Worm (Caenorhabditis elegans) whole organism, L1 larva: Measurements from ENCODE around the gene aagr-4.

ENCODE experiments used
- C04F5.9 ChIP-seq: sonication (generic microtip); optimal IDR thresholded peaks from 2 replicates; lab custom pipeline; 2016; ENCODE audit warnings: missing genetic modification characterization, missing compliant biosample characterization
- F16B12.6 ChIP-seq: fragments of 150-350 bp; optimal IDR thresholded peaks from 2 replicates; lab custom pipeline; 2014; ENCODE audit warnings: missing biosample characterization, missing genetic modification characterization
- Y116A8C.19 ChIP-seq: sonication (generic microtip); optimal IDR thresholded peaks from 2 replicates; lab custom pipeline; 2016; ENCODE audit warnings: missing compliant biosample characterization, missing genetic modification characterization, borderline replicate concordance
- aha-1 ChIP-seq: fragments of 150-350 bp; optimal IDR thresholded peaks from 2 replicates; lab custom pipeline; 2014; ENCODE audit warnings: missing biosample characterization, missing genetic modification characterization
- alr-1 ChIP-seq: fragments of 200-800 bp; sonication (Bioruptor generic); optimal IDR thresholded peaks from 2 replicates; lab custom pipeline; 2018; ENCODE audit warnings: borderline replicate concordance, mild to moderate bottlenecking, missing genetic modification characterization, missing compliant biosample characterization
- aly-2 ChIP-seq: fragments of 150-350 bp; optimal IDR thresholded peaks from 2 replicates; lab custom pipeline; 2014; ENCODE audit warnings: missing biosample characterization, missing genetic modification characterization
- ama-1 ChIP-seq: fragments of 150-350 bp; optimal IDR thresholded peaks from 2 replicates; lab custom pipeline; 2014
- blmp-1 ChIP-seq: fragments of 150-350 bp; optimal IDR thresholded peaks from 2 replicates; lab custom pipeline; 2014; ENCODE audit warnings: missing biosample characterization, missing genetic modification characterization
- ceh-63 ChIP-seq: fragments of 200-800 bp; sonication (Bioruptor generic); optimal IDR thresholded peaks from 2 replicates; lab custom pipeline; 2018; ENCODE audit warnings: mild to moderate bottlenecking, missing genetic modification characterization, missing compliant biosample characterization
- ceh-8 ChIP-seq: fragments of 200-800 bp; sonication (Bioruptor generic); optimal IDR thresholded peaks from 2 replicates; lab custom pipeline; 2018; ENCODE audit warnings: mild to moderate bottlenecking, missing genetic modification characterization, moderate library complexity, missing compliant biosample characterization
- ceh-82 ChIP-seq, 3 experiments: fragments of 150-350 bp in 1 of 3; sonication (generic microtip) in 2 of 3; optimal IDR thresholded peaks; 2 replicates each; lab custom pipeline; 2014 to 2017; ENCODE audit warnings: missing biosample characterization in 3 of 3, missing genetic modification characterization in 3 of 3
- ces-1 ChIP-seq: fragments of 150-350 bp; optimal IDR thresholded peaks from 2 replicates; lab custom pipeline; 2014; ENCODE audit warnings: missing biosample characterization, missing genetic modification reagents, missing genetic modification characterization
- dsc-1 ChIP-seq: sonication (generic microtip); optimal IDR thresholded peaks from 2 replicates; lab custom pipeline; 2016; ENCODE audit warnings: mild to moderate bottlenecking, missing genetic modification characterization, missing compliant biosample characterization
- efl-1 ChIP-seq, 4 experiments: fragments of 150-350 bp; optimal IDR thresholded peaks in 3 of 4; peaks in 1 of 4; 1 replicate in 1 of 4; 2 replicates in 3 of 4; lab custom pipeline; 2014; ENCODE audit warnings: missing biosample characterization in 2 of 4, missing genetic modification characterization in 2 of 4, missing genetic modification reagents in 2 of 4
- efl-3 ChIP-seq: fragments of 200-800 bp; sonication (Bioruptor generic); optimal IDR thresholded peaks from 2 replicates; lab custom pipeline; 2018; ENCODE audit warnings: mild to moderate bottlenecking, missing genetic modification characterization, missing compliant biosample characterization
- elt-3 ChIP-seq, 6 experiments: fragments of 150-350 bp in 1 of 6; sonication (generic microtip); optimal IDR thresholded peaks; 2 replicates each; lab custom pipeline; 2017 to 2018; ENCODE audit warnings: missing biosample characterization in 6 of 6, missing genetic modification characterization in 6 of 6, inconsistent platforms in 1 of 6
- ets-5 ChIP-seq: fragments of 200-800 bp; sonication (Bioruptor generic); IDR thresholded peaks from 2 replicates; pipeline ENCODE4 v1.3.6; 2022; ENCODE audit warnings: missing genetic modification characterization, missing compliant biosample characterization
- fkh-4 ChIP-seq: sonication (generic microtip); optimal IDR thresholded peaks from 2 replicates; lab custom pipeline; 2016; ENCODE audit warnings: missing compliant biosample characterization, missing genetic modification characterization, borderline replicate concordance
- fkh-8 ChIP-seq: sonication (generic microtip); optimal IDR thresholded peaks from 2 replicates; lab custom pipeline; 2016; ENCODE audit warnings: mild to moderate bottlenecking, missing genetic modification characterization, missing compliant biosample characterization
- fos-1 ChIP-seq: fragments of 150-350 bp; optimal IDR thresholded peaks from 2 replicates; lab custom pipeline; 2014; ENCODE audit warnings: missing biosample characterization, missing genetic modification characterization
- lin-13 ChIP-seq: fragments of 150-350 bp; optimal IDR thresholded peaks from 2 replicates; lab custom pipeline; 2014; ENCODE audit warnings: missing biosample characterization, missing genetic modification reagents, missing genetic modification characterization
- lin-14 ChIP-seq: fragments of 200-800 bp; sonication (Bioruptor generic); optimal IDR thresholded peaks from 2 replicates; lab custom pipeline; 2018; ENCODE audit warnings: mild to moderate bottlenecking, missing genetic modification characterization, moderate library complexity, missing compliant biosample characterization
- lin-15B ChIP-seq: fragments of 150-350 bp; sonication (generic microtip); optimal IDR thresholded peaks from 3 replicates; lab custom pipeline; 2014; ENCODE audit warnings: missing biosample characterization, missing genetic modification characterization
- lin-35 ChIP-seq, 2 experiments: fragments of 150-350 bp; optimal IDR thresholded peaks; 2 replicates each; lab custom pipeline; 2014; ENCODE audit warnings: missing biosample characterization in 2 of 2, missing genetic modification characterization in 2 of 2, missing genetic modification reagents in 2 of 2
- lin-39 ChIP-seq: fragments of 150-350 bp; optimal IDR thresholded peaks from 2 replicates; lab custom pipeline; 2014; ENCODE audit warnings: missing biosample characterization, missing genetic modification reagents, missing genetic modification characterization
- lsy-2 ChIP-seq, 2 experiments: fragments of 150-350 bp; optimal IDR thresholded peaks; 2 replicates each; lab custom pipeline; 2014; ENCODE audit warnings: missing biosample characterization in 2 of 2, missing genetic modification characterization in 2 of 2
- mab-9 ChIP-seq: fragments of 200-800 bp; sonication (Bioruptor generic); IDR thresholded peaks from 2 replicates; pipeline ENCODE4 v1.3.6; 2022; ENCODE audit warnings: missing genetic modification reagents, missing genetic modification characterization, missing compliant biosample characterization
- mep-1 ChIP-seq: fragments of 150-350 bp; optimal IDR thresholded peaks from 2 replicates; lab custom pipeline; 2014; ENCODE audit warnings: missing biosample characterization, missing genetic modification characterization
- nhr-12 ChIP-seq: sonication (generic microtip); optimal IDR thresholded peaks from 2 replicates; lab custom pipeline; 2017; ENCODE audit warnings: missing biosample characterization, missing genetic modification characterization
- nhr-19 ChIP-seq: fragments of 200-800 bp; sonication (Bioruptor generic); conservative IDR thresholded peaks from 2 replicates; pipeline ENCODE4 v1.3.6; 2022; ENCODE audit warnings: missing genetic modification characterization, missing compliant biosample characterization
- nhr-237 ChIP-seq: fragments of 150-350 bp; optimal IDR thresholded peaks from 2 replicates; lab custom pipeline; 2014; ENCODE audit warnings: missing biosample characterization, missing genetic modification characterization
- nhr-28 ChIP-seq: fragments of 150-350 bp; optimal IDR thresholded peaks from 2 replicates; lab custom pipeline; 2014; ENCODE audit warnings: missing biosample characterization, missing genetic modification characterization
- nhr-47 ChIP-seq: sonication (generic microtip); optimal IDR thresholded peaks from 2 replicates; lab custom pipeline; 2016; ENCODE audit warnings: mild to moderate bottlenecking, missing genetic modification characterization, moderate library complexity, missing compliant biosample characterization
- nhr-71 ChIP-seq: sonication (generic microtip); optimal IDR thresholded peaks from 2 replicates; lab custom pipeline; 2016; ENCODE audit warnings: mild to moderate bottlenecking, missing genetic modification characterization, moderate library complexity, missing compliant biosample characterization
- nhr-76 ChIP-seq: sonication (generic microtip); optimal IDR thresholded peaks from 2 replicates; lab custom pipeline; 2017; ENCODE audit warnings: missing biosample characterization, missing genetic modification characterization
- nhr-90 ChIP-seq: sonication (generic microtip); optimal IDR thresholded peaks from 2 replicates; lab custom pipeline; 2016; ENCODE audit warnings: mild to moderate bottlenecking, missing genetic modification characterization, missing compliant biosample characterization; ENCODE audit not compliant: poor library complexity
- pag-3 ChIP-seq: sonication (generic microtip); optimal IDR thresholded peaks from 2 replicates; lab custom pipeline; 2017; ENCODE audit warnings: missing genetic modification characterization, mild to moderate bottlenecking, missing compliant biosample characterization, antibody characterized with exemption, borderline replicate concordance; ENCODE audit not compliant: insufficient read depth
- pax-3 ChIP-seq: fragments of 200-800 bp; sonication (Bioruptor generic); optimal IDR thresholded peaks from 2 replicates; lab custom pipeline; 2018; ENCODE audit warnings: mild to moderate bottlenecking, missing genetic modification characterization, moderate library complexity, missing compliant biosample characterization
- pqm-1 ChIP-seq: sonication (generic microtip); optimal IDR thresholded peaks from 3 replicates; lab custom pipeline; 2017; ENCODE audit warnings: missing biosample characterization, missing genetic modification characterization
- rnt-1 ChIP-seq: sonication (generic microtip); optimal IDR thresholded peaks from 2 replicates; lab custom pipeline; 2016; ENCODE audit warnings: mild to moderate bottlenecking, missing genetic modification characterization, moderate library complexity, missing compliant biosample characterization
- snpc-4 ChIP-seq: fragments of 150-350 bp; optimal IDR thresholded peaks from 2 replicates; lab custom pipeline; 2014; ENCODE audit warnings: missing biosample characterization, missing genetic modification characterization
- snu-23 ChIP-seq: sonication (generic microtip); optimal IDR thresholded peaks from 2 replicates; lab custom pipeline; 2016; ENCODE audit warnings: missing genetic modification characterization, missing compliant biosample characterization
- sox-4 ChIP-seq: sonication (generic microtip); optimal IDR thresholded peaks from 2 replicates; lab custom pipeline; 2016; ENCODE audit warnings: missing genetic modification characterization, missing compliant biosample characterization
- sptf-1 ChIP-seq: fragments of 150-350 bp; optimal IDR thresholded peaks from 2 replicates; lab custom pipeline; 2014; ENCODE audit warnings: missing biosample characterization, missing genetic modification characterization
- swsn-7 ChIP-seq: sonication (generic microtip); optimal IDR thresholded peaks from 2 replicates; lab custom pipeline; 2016; ENCODE audit warnings: missing genetic modification characterization, missing compliant biosample characterization
- unc-130 ChIP-seq: fragments of 150-350 bp; optimal IDR thresholded peaks from 2 replicates; lab custom pipeline; 2017; ENCODE audit warnings: missing biosample characterization, missing genetic modification characterization, inconsistent platforms
- unc-62 ChIP-seq: fragments of 150-350 bp; optimal IDR thresholded peaks from 2 replicates; lab custom pipeline; 2014; ENCODE audit warnings: missing biosample characterization, missing genetic modification reagents, missing genetic modification characterization
- zag-1 ChIP-seq: fragments of 150-350 bp; optimal IDR thresholded peaks from 2 replicates; lab custom pipeline; 2014; ENCODE audit warnings: missing biosample characterization, missing genetic modification characterization

The aagr-4 gene

DNA sequence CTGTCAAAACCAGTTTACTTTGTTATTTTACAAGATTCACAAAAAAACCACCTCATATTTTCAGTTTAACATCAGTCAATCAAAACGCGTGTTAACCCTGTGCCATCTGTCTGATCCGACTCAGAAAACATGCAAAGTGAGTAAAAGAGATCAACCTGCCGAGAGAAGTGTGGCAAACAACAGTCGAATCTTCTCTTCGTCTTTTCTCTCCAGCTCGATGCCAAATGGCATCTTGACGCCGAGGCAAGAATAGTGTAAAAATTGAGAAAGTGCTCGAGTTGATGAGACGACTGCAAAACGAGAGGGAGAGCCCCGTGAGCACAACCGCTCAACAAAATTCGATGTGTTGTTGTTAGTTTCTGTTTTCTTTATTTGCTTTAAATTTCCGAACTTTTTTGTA, 32.5 kb downstream of the aagr-4 start, which contains the start of gene B0310.1:
B0310.1 (plus strand) TSS at position 310 of the 400 bp plus-strand sequence.
- TF ChIP-seq nhr-47 (tag; lab: Kevin White, UChicago) (no peak), fkh-8 (tag; lab: Kevin White, UChicago) (no peak), blmp-1 (no peak), lsy-2 (tag; optimal IDR thresholded peaks at IDR 0.05; lab: Kevin White, UChicago) (peak in 1 of 2 experiments; percentile 3), pqm-1 (tag; lab: Kevin White, UChicago) (no peak), C04F5.9 (tag; lab: Kevin White, UChicago) (no peak), snu-23 (GFP tag; lab: Kevin White, UChicago) (peak; percentile 40), mep-1 (tag; lab: Kevin White, UChicago) (no peak), nhr-90 (tag; lab: Kevin White, UChicago) (no peak), nhr-76 (tag; lab: Kevin White, UChicago) (no peak), unc-62 (GFP tag; lab: Kevin White, UChicago) (no peak), nhr-12 (no peak), nhr-71 (tag; lab: Kevin White, UChicago) (peak; percentile 31), ets-5 (GFP tag; lab: Robert Waterston, UW) (no peak), dsc-1 (tag; lab: Kevin White, UChicago) (peak; percentile 33), lin-14 (GFP tag; lab: Kevin White, UChicago) (peak; percentile 51), Y116A8C.19 (tag; lab: Kevin White, UChicago) (no peak), ceh-63 (GFP tag; lab: Kevin White, UChicago) (no peak), ceh-8 (GFP tag; lab: Kevin White, UChicago) (no peak), aly-2 (no peak), mab-9 (GFP tag; lab: Robert Waterston, UW) (no peak), nhr-19 (no peak), rnt-1 (tag; lab: Kevin White, UChicago) (peak; percentile 53), lin-15B (tag; lab: Kevin White, UChicago) (no peak), pag-3 (tag; lab: Kevin White, UChicago) (peak; percentile 98), zag-1 (no peak)

ce11 chrX:496795-497194, 36.3 kb downstream of the aagr-4 start:
- no peak for TF ChIP-seq efl-1 (optimal IDR thresholded peaks at IDR 0.05; lab: Kevin White, UChicago)
- TF ChIP-seq efl-1 (GFP tag; optimal IDR thresholded peaks at IDR 0.05 in 1 of 2; lab: Kevin White, UChicago): no peak
- no peak for TF ChIP-seq swsn-7 (tag; lab: Kevin White, UChicago)
- no peak for TF ChIP-seq lin-13 (GFP tag; lab: Kevin White, UChicago)
- TF ChIP-seq lsy-2 (tag; optimal IDR thresholded peaks at IDR 0.05; lab: Kevin White, UChicago): no peak
- TF ChIP-seq elt-3 (tag; optimal IDR thresholded peaks at IDR 0.05; lab: Kevin White, UChicago): no peak
- TF ChIP-seq F16B12.6 (tag; lab: Kevin White, UChicago): no peak
- no peak for TF ChIP-seq nhr-28 (tag; lab: Kevin White, UChicago)
- peak; percentile 42 for TF ChIP-seq snpc-4

DNA sequence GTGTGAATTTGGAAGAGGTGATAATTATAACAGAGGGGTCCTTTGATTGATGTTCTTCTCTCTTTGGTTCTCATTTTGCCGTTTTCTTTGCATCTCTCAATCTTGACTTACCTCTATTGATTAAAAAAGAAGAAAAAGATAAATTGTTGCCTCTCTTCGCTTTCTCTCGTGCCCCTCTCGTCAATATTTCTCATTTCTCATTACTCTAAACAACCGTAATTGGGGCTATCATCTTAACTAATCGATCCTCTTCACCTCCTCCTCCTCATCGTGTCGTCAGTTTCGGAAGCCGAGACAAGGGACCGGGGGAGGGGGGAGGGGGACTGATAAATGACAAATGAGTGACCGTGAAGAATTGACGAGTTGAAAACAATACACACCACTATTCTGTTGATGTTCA, 38.2 kb downstream of the aagr-4 start:
- TF ChIP-seq fkh-4 (tag; lab: Kevin White, UChicago) (no peak), nhr-90 (tag; lab: Kevin White, UChicago) (peak; percentile 58), pax-3 (no peak), alr-1 (tag; lab: Kevin White, UChicago) (no peak), aha-1 (tag; lab: Kevin White, UChicago) (no peak), sox-4 (no peak), unc-130 (tag; lab: Kevin White, UChicago) (no peak), sptf-1 (no peak), fos-1 (tag; lab: Kevin White, UChicago) (no peak), dsc-1 (tag; lab: Kevin White, UChicago) (no peak), blmp-1 (peak; percentile 81), fkh-8 (tag; lab: Kevin White, UChicago) (no peak), snpc-4 (no peak), ama-1 (lab: Kevin White, UChicago) (no peak), efl-3 (GFP tag; lab: Kevin White, UChicago) (no peak), ceh-82 (tag; optimal IDR thresholded peaks at IDR 0.05; lab: Kevin White, UChicago) (no peak), lin-14 (GFP tag; lab: Kevin White, UChicago) (peak; percentile 72), lsy-2 (tag; optimal IDR thresholded peaks at IDR 0.05; lab: Kevin White, UChicago) (peak in 1 of 2 experiments; percentile 43), ces-1 (GFP tag; lab: Kevin White, UChicago) (no peak), aly-2 (no peak), nhr-19 (no peak), nhr-71 (tag; lab: Kevin White, UChicago) (peak; percentile 14), lin-39 (tag; lab: Kevin White, UChicago) (no peak), nhr-28 (tag; lab: Kevin White, UChicago) (no peak), lin-35 (GFP tag; optimal IDR thresholded peaks at IDR 0.05; lab: Kevin White, UChicago) (peak in 1 of 2 experiments; percentile 17), nhr-237 (tag; lab: Kevin White, UChicago) (no peak), mep-1 (tag; lab: Kevin White, UChicago) (peak; percentile 17)
